Worm (Caenorhabditis elegans) whole organism, mixed stage, embryonic: ENCODE results near the gene C07H6.2.

Source experiments
- bed-3 ChIP-seq: fragments of 200-800 bp; sonication (Bioruptor generic); optimal IDR thresholded peaks from 3 replicates; lab custom pipeline; 2018; ENCODE audit warnings: mild to moderate bottlenecking, missing genetic modification characterization, moderate library complexity, missing compliant biosample characterization
- flh-1 ChIP-seq: fragments of 200-800 bp; sonication (Bioruptor generic); optimal IDR thresholded peaks from 2 replicates; lab custom pipeline; 2018; ENCODE audit warnings: mild to moderate bottlenecking, missing genetic modification characterization, moderate library complexity, missing compliant biosample characterization
- hlh-1 ChIP-seq: fragments of 150-350 bp; optimal IDR thresholded peaks from 2 replicates; lab custom pipeline; 2014; ENCODE audit warnings: missing biosample characterization, missing genetic modification reagents, missing genetic modification characterization
- lin-13 ChIP-seq: fragments of 150-350 bp; optimal IDR thresholded peaks from 2 replicates; lab custom pipeline; 2014; ENCODE audit warnings: missing biosample characterization, missing genetic modification characterization
- nhr-12 ChIP-seq: fragments of 150-350 bp; optimal IDR thresholded peaks from 2 replicates; lab custom pipeline; 2014; ENCODE audit warnings: missing biosample characterization, missing genetic modification characterization
- unc-120 ChIP-seq: sonication (generic microtip); optimal IDR thresholded peaks from 2 replicates; lab custom pipeline; 2017; ENCODE audit warnings: missing genetic modification characterization, missing compliant biosample characterization; ENCODE audit not compliant: poor library complexity, severe bottlenecking

ce11 chrIII:7478932-7479331 lies 41.9 kb upstream of the C07H6.2 start:
- TF ChIP-seq bed-3 (GFP tag; lab: Kevin White, UChicago): no peak
- TF ChIP-seq nhr-12 (tag; lab: Kevin White, UChicago): no peak
- TF ChIP-seq unc-120 (tag; lab: Kevin White, UChicago): no peak
- no peak for TF ChIP-seq lin-13 (tag; lab: Kevin White, UChicago)
- TF ChIP-seq flh-1 (GFP tag; lab: Kevin White, UChicago): no peak
- TF ChIP-seq hlh-1 (tag; lab: Kevin White, UChicago): no peak
